Worm (Caenorhabditis elegans): Measurements from ENCODE around the gene str-233.

Gene str-233

ce11 chrV:16042743-16043014 lies 33.2 kb upstream of the str-233 start:
- no peak for TF ChIP-seq fos-1 (tag; optimal IDR thresholded peaks at IDR 0.05)
- TF ChIP-seq nhr-23 (tag; optimal IDR thresholded peaks at IDR 0.05): no peak
- TF ChIP-seq ceh-16 (tag; optimal IDR thresholded peaks at IDR 0.05): no peak
- no peak for TF ChIP-seq sea-2 (GFP tag; optimal IDR thresholded peaks at IDR 0.05)
- no peak for TF ChIP-seq jun-1 (tag; optimal IDR thresholded peaks at IDR 0.05)
- no peak for TF ChIP-seq elt-3 (tag; optimal IDR thresholded peaks at IDR 0.05)
- no peak for TF ChIP-seq nhr-76 (tag; optimal IDR thresholded peaks at IDR 0.05)
- TF ChIP-seq elt-1 (tag; optimal IDR thresholded peaks at IDR 0.05): no peak
- TF ChIP-seq lsy-12 (tag; optimal IDR thresholded peaks at IDR 0.05): no peak
- no peak for TF ChIP-seq aly-2 (tag; optimal IDR thresholded peaks at IDR 0.05)
- no peak for TF ChIP-seq hmg-11 (tag; optimal IDR thresholded peaks at IDR 0.05)
- TF ChIP-seq ama-1 (optimal IDR thresholded peaks at IDR 0.05): no peak
- no peak for TF ChIP-seq mml-1 (tag; optimal IDR thresholded peaks at IDR 0.05)
- TF ChIP-seq fkh-2 (tag; optimal IDR thresholded peaks at IDR 0.05): no peak
- no peak for TF ChIP-seq nhr-67 (tag; optimal IDR thresholded peaks at IDR 0.05)
- no peak for TF ChIP-seq ztf-4 (tag; optimal IDR thresholded peaks at IDR 0.05)

ce11 chrV:16041925-16042742 lies 32.7 kb upstream of the str-233 start, which contains the start of the genes his-2 and his-1:
his-2 (minus strand) TSS chrV:16042283.
his-1 (plus strand) TSS chrV:16042520.
- TF ChIP-seq nhr-25 (tag; optimal IDR thresholded peaks at IDR 0.05): peak; percentile 34

ce11 chrV:16041412-16041811 lies 31.9 kb upstream of the str-233 start:
- TF ChIP-seq unc-39 (tag; optimal IDR thresholded peaks at IDR 0.05): no peak
- no peak for TF ChIP-seq nfya-1 (tag; optimal IDR thresholded peaks at IDR 0.05; ENCODE audit: insufficient read depth)
- no peak for TF ChIP-seq nhr-77 (tag; optimal IDR thresholded peaks at IDR 0.05)
- TF ChIP-seq daf-12 (tag; optimal IDR thresholded peaks at IDR 0.05): no peak
- TF ChIP-seq eor-1 (tag; optimal IDR thresholded peaks at IDR 0.05): no peak
- TF ChIP-seq nhr-28 (tag; optimal IDR thresholded peaks at IDR 0.05): no peak
- no peak for TF ChIP-seq fkh-10 (GFP tag; optimal IDR thresholded peaks at IDR 0.05)
- TF ChIP-seq nhr-43 (tag; optimal IDR thresholded peaks at IDR 0.05; ENCODE audit: poor library complexity, severe bottlenecking): no peak
- no peak for TF ChIP-seq lsy-12 (tag; optimal IDR thresholded peaks at IDR 0.05)
- TF ChIP-seq snpc-4 (tag; optimal IDR thresholded peaks at IDR 0.05): no peak
- TF ChIP-seq unc-62 (GFP tag; optimal IDR thresholded peaks at IDR 0.05): no peak
- no peak for TF ChIP-seq ztf-4 (tag; optimal IDR thresholded peaks at IDR 0.05)
- TF ChIP-seq tbx-2 (tag; optimal IDR thresholded peaks at IDR 0.05): no peak
- no peak for TF ChIP-seq jun-1 (tag; optimal IDR thresholded peaks at IDR 0.05)
- TF ChIP-seq nhr-12 (tag; optimal IDR thresholded peaks at IDR 0.05): no peak
- TF ChIP-seq ZK546.5 (tag; optimal IDR thresholded peaks at IDR 0.05): no peak
- no peak for TF ChIP-seq elt-3 (tag; optimal IDR thresholded peaks at IDR 0.05)
- TF ChIP-seq ceh-9 (tag; optimal IDR thresholded peaks at IDR 0.05): no peak
- TF ChIP-seq lin-39 (tag; optimal IDR thresholded peaks at IDR 0.05): no peak
- no peak for TF ChIP-seq hmg-11 (tag; optimal IDR thresholded peaks at IDR 0.05)

- TF ChIP-seq nhr-25 (tag; optimal IDR thresholded peaks at IDR 0.05): peak; percentile 93
- peak; percentile 11 for TF ChIP-seq elt-1 (tag; optimal IDR thresholded peaks at IDR 0.05)
- peak; percentile 41 for TF ChIP-seq pqm-1 (tag; optimal IDR thresholded peaks at IDR 0.05)
- TF ChIP-seq pha-4 (tag; optimal IDR thresholded peaks at IDR 0.05): peak; percentile 68
- TF ChIP-seq elt-2 (tag; optimal IDR thresholded peaks at IDR 0.05): peak; percentile 60
- peak; percentile 28 for TF ChIP-seq snpc-4 (tag; optimal IDR thresholded peaks at IDR 0.05)
- TF ChIP-seq nhr-23 (tag; optimal IDR thresholded peaks at IDR 0.05): peak; percentile 30
These were observed 30.8 kb upstream of the str-233 start, which contains the start of the genes his-4 and his-3 for ce11 chrV:16040140-16040827. his-4 (minus strand) TSS chrV:16040515. his-3 (plus strand) TSS chrV:16040808.
